Fruit fly (Drosophila melanogaster) S2 (cell line): ENCODE measurements around the gene CG13460.

Source experiments
- CG8478 ChIP-seq: fragments of >200 bp; optimal IDR thresholded peaks from 2 replicates; lab custom pipeline; 2018
- CTCF ChIP-seq, 2 experiments: fragments of >200 bp; optimal IDR thresholded peaks; 2 replicates each; lab custom pipeline; 2018

dm6 chr3L:15094589-15095288 lies 33.2 kb upstream of the CG13460 start, which contains the start of the genes sstn, Plp and GlyRS:
- no peak for TF ChIP-seq CG8478 (lab: Kevin White, UChicago)
- no peak for TF ChIP-seq CTCF (optimal IDR thresholded peaks at IDR 0.05; lab: Kevin White, UChicago)
